Fruit fly (Drosophila melanogaster) whole organism, adult: ENCODE data around the gene spirit.

Source experiments
- CG11617 ChIP-seq: fragments of 200-800 bp; sonication (Bioruptor generic); optimal IDR thresholded peaks from 2 replicates; lab custom pipeline; 2017; ENCODE audit warnings: mild to moderate bottlenecking, missing biosample characterization, missing genetic modification reagents, missing genetic modification characterization
- CG12768 ChIP-seq: fragments of 200-800 bp; sonication (Bioruptor generic); optimal IDR thresholded peaks from 2 replicates; lab custom pipeline; 2017; ENCODE audit warnings: missing biosample characterization, missing genetic modification characterization, mild to moderate bottlenecking, moderate library complexity, missing genetic modification reagents
- CG33017 ChIP-seq: fragments of 200-800 bp; sonication (Bioruptor generic); optimal IDR thresholded peaks from 2 replicates; lab custom pipeline; 2018; ENCODE audit warnings: missing biosample characterization, mild to moderate bottlenecking, missing genetic modification characterization, moderate library complexity
- CG7101 ChIP-seq: fragments of 200-800 bp; sonication (Bioruptor generic); optimal IDR thresholded peaks from 2 replicates; lab custom pipeline; 2018; ENCODE audit warnings: missing biosample characterization, mild to moderate bottlenecking, missing genetic modification characterization, moderate library complexity

- TF ChIP-seq CG7101 (tag; lab: Kevin White, UChicago): no peak
- no peak for TF ChIP-seq CG12768 (GFP tag; lab: Kevin White, UChicago)
- TF ChIP-seq CG33017: no peak
- TF ChIP-seq CG11617 (GFP tag; lab: Kevin White, UChicago): no peak
Observed at dm6 chrX:8572939-8573594, at the start of gene spirit.
